Worm (Caenorhabditis elegans) whole organism, young adult: ENCODE data around the gene AH10.4.

Experiments used
- B0336.3 ChIP-seq: fragments of 200-800 bp; sonication (Bioruptor generic); IDR thresholded peaks from 2 replicates; pipeline ENCODE4 v1.3.6; 2022; ENCODE audit warnings: missing genetic modification characterization, missing compliant biosample characterization
- T26A5.8 ChIP-seq: sonication (generic microtip); optimal IDR thresholded peaks from 2 replicates; lab custom pipeline; 2016; ENCODE audit warnings: missing genetic modification characterization, missing compliant biosample characterization
- dox-1 ChIP-seq: fragments of 200-800 bp; sonication (Bioruptor generic); IDR thresholded peaks from 2 replicates; pipeline ENCODE4 v1.3.6; 2022; ENCODE audit warnings: missing genetic modification reagents, missing genetic modification characterization, missing compliant biosample characterization
- efl-1 ChIP-seq: fragments of 150-350 bp; optimal IDR thresholded peaks from 2 replicates; lab custom pipeline; 2014; ENCODE audit warnings: missing biosample characterization, missing genetic modification reagents, missing genetic modification characterization
- egl-44 ChIP-seq: fragments of 200-800 bp; sonication (Bioruptor generic); IDR thresholded peaks from 2 replicates; pipeline ENCODE4 v1.3.6; 2022; ENCODE audit warnings: missing genetic modification reagents, missing genetic modification characterization, missing compliant biosample characterization
- ekl-4 ChIP-seq: fragments of 200-800 bp; sonication (Bioruptor generic); IDR thresholded peaks from 2 replicates; pipeline ENCODE4 v1.3.6; 2022; ENCODE audit warnings: missing genetic modification reagents, missing genetic modification characterization, missing compliant biosample characterization
- ets-4 ChIP-seq: fragments of 200-800 bp; sonication (Bioruptor generic); optimal IDR thresholded peaks from 2 replicates; lab custom pipeline; 2018; ENCODE audit warnings: mild to moderate bottlenecking, missing genetic modification characterization, missing compliant biosample characterization
- lin-26 ChIP-seq: fragments of 200-800 bp; sonication (Bioruptor generic); IDR thresholded peaks from 2 replicates; pipeline ENCODE4 v1.3.6; 2022; ENCODE audit warnings: missing genetic modification reagents, missing genetic modification characterization, missing compliant biosample characterization
- lsy-27 ChIP-seq: sonication (generic microtip); optimal IDR thresholded peaks from 2 replicates; lab custom pipeline; 2017; ENCODE audit warnings: missing genetic modification characterization, mild to moderate bottlenecking, missing compliant biosample characterization, antibody characterized with exemption, missing genotype, borderline replicate concordance; ENCODE audit not compliant: insufficient read depth
- pha-4 ChIP-seq: fragments of 150-350 bp; sonication (generic microtip); optimal IDR thresholded peaks from 2 replicates; lab custom pipeline; 2014; ENCODE audit warnings: missing biosample characterization, missing genetic modification reagents, missing genetic modification characterization
- snpc-3.4 ChIP-seq: sonication (generic microtip); optimal IDR thresholded peaks from 2 replicates; lab custom pipeline; 2017; ENCODE audit warnings: missing genetic modification characterization, mild to moderate bottlenecking, missing compliant biosample characterization, antibody characterized with exemption, moderate library complexity, missing genotype, missing genetic modification reagents
- snpc-4 ChIP-seq, 5 experiments: fragments of 150-350 bp in 1 of 5; sonication (generic microtip) in 4 of 5; optimal IDR thresholded peaks; 2 replicates each; lab custom pipeline; 2014 to 2018; ENCODE audit warnings: missing genetic modification characterization in 5 of 5, missing biosample characterization in 3 of 5, antibody characterized with exemption in 2 of 5, mild to moderate bottlenecking in 2 of 5, missing compliant biosample characterization in 2 of 5, missing genotype in 2 of 5, moderate library complexity in 2 of 5, missing genetic modification reagents in 1 of 5

DNA sequence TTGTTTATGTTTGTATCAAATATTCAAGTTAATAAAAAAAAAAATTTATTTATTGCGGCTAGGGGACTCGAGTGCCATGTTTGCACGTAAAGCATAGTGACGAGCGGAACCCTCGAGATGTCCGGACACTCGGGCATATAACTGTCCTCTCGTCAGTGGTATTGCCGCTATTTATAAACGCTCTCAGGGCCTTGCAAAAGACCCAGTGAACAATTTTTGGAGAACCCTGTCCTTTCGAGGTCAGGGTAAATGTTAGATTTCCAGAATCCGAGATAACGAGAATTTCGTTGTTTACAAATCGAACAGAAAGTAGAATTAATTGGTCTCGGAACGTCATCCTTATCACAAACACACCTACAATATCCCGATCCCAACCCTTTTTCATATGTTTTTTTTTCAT is 45.3 kb downstream of the AH10.4 start, which contains the start of gene D1086.3:
- TF ChIP-seq ets-4 (GFP tag; lab: Kevin White, UChicago) (no peak), ekl-4 (GFP tag; lab: Robert Waterston, UW) (peak; percentile 55), efl-1 (GFP tag; lab: Kevin White, UChicago) (peak; percentile 21), pha-4 (no peak), dox-1 (GFP tag; lab: Robert Waterston, UW) (no peak), snpc-4 (GFP tag; optimal IDR thresholded peaks at IDR 0.05; lab: Kevin White, UChicago) (peak; percentile 97), snpc-4 (tag; optimal IDR thresholded peaks at IDR 0.05; lab: Kevin White, UChicago) (peak; percentile 95 to 99 (median 97)), T26A5.8 (no peak), lin-26 (GFP tag; lab: Robert Waterston, UW) (0 out of 2 replicates have a peak, but pooled peaks have one; percentile 54), snpc-3.4 (tag; lab: Kevin White, UChicago) (peak; percentile 98), B0336.3 (GFP tag; lab: Robert Waterston, UW) (peak; percentile 73), egl-44 (GFP tag; lab: Robert Waterston, UW) (0 out of 2 replicates have a peak, but pooled peaks have one; percentile 11), lsy-27 (tag; lab: Kevin White, UChicago) (no peak)
